Worm (Caenorhabditis elegans) whole organism, late embryonic: ENCODE measurements around the gene W04E12.7.

Experiments used
- C08G9.2 ChIP-seq: sonication (generic microtip); optimal IDR thresholded peaks from 2 replicates; lab custom pipeline; 2016; ENCODE audit warnings: mild to moderate bottlenecking, missing genetic modification characterization, moderate library complexity, missing compliant biosample characterization
- ama-1 ChIP-seq: fragments of 150-350 bp; optimal IDR thresholded peaks from 2 replicates; lab custom pipeline; 2014
- fax-1 ChIP-seq: sonication (generic microtip); optimal IDR thresholded peaks from 2 replicates; lab custom pipeline; 2016; ENCODE audit warnings: missing genotype, missing genetic modification characterization, missing compliant biosample characterization
- nfya-1 ChIP-seq: sonication (generic microtip); optimal IDR thresholded peaks from 2 replicates; lab custom pipeline; 2017; ENCODE audit warnings: missing genetic modification characterization, mild to moderate bottlenecking, missing compliant biosample characterization, antibody characterized with exemption, moderate library complexity
- nhr-11 ChIP-seq: fragments of 150-350 bp; optimal IDR thresholded peaks from 2 replicates; lab custom pipeline; 2014; ENCODE audit warnings: missing biosample characterization, missing genetic modification characterization
- odd-2 ChIP-seq: sonication (generic microtip); optimal IDR thresholded peaks from 2 replicates; lab custom pipeline; 2017; ENCODE audit warnings: antibody characterized with exemption, mild to moderate bottlenecking, missing genetic modification characterization, missing compliant biosample characterization
- unc-3 ChIP-seq, 2 experiments: fragments of 200-800 bp in 1 of 2; sonication (Bioruptor generic) in 1 of 2; sonication (generic microtip) in 1 of 2; conservative IDR thresholded peaks in 1 of 2; optimal IDR thresholded peaks in 1 of 2; 2 replicates each; pipeline versions ENCODE4 v1.3.6 to Lab custom; 2016 to 2022; ENCODE audit warnings: missing compliant biosample characterization in 2 of 2, missing genetic modification characterization in 2 of 2, missing genetic modification reagents in 1 of 2
- unc-86 ChIP-seq: sonication (generic microtip); optimal IDR thresholded peaks from 2 replicates; lab custom pipeline; 2016; ENCODE audit warnings: missing genetic modification characterization, missing compliant biosample characterization

DNA sequence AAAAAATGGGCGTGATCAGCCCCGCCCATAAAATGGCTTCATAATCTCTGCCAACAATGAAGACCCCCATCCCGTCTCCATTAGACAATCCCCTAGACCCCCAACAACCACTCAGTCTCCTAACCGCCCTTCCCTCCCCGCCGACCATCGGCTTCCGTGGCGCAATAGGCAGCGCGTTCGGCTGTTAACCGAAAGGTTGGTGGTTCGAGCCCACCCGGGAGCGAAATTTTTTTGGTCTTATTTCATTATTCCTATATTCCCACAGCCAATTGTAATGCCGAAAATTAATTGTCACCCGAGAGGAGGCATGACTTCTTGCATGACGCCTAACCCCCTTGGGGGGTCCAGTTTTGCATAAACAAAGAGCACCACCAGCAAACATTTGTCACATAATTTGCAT is 14.5 kb downstream of the W04E12.7 start:
- TF ChIP-seq nfya-1 (peak; percentile 43), unc-3 (GFP tag; conservative IDR thresholded peaks at IDR 0.05; lab: Robert Waterston, UW) (peak; percentile 52; the same call in 1 of the 2 replicates), unc-3 (tag; optimal IDR thresholded peaks at IDR 0.05; lab: Kevin White, UChicago) (peak; percentile 78), C08G9.2 (peak; percentile 24), nhr-11 (tag; lab: Kevin White, UChicago) (no peak), ama-1 (lab: Kevin White, UChicago) (no peak), odd-2 (tag; lab: Kevin White, UChicago) (no peak), unc-86 (tag; lab: Kevin White, UChicago) (peak; percentile 21), fax-1 (tag; lab: Kevin White, UChicago) (no peak)
